Fruit fly (Drosophila melanogaster): ENCODE measurements around the gene bcn92.

Gene bcn92

DNA sequence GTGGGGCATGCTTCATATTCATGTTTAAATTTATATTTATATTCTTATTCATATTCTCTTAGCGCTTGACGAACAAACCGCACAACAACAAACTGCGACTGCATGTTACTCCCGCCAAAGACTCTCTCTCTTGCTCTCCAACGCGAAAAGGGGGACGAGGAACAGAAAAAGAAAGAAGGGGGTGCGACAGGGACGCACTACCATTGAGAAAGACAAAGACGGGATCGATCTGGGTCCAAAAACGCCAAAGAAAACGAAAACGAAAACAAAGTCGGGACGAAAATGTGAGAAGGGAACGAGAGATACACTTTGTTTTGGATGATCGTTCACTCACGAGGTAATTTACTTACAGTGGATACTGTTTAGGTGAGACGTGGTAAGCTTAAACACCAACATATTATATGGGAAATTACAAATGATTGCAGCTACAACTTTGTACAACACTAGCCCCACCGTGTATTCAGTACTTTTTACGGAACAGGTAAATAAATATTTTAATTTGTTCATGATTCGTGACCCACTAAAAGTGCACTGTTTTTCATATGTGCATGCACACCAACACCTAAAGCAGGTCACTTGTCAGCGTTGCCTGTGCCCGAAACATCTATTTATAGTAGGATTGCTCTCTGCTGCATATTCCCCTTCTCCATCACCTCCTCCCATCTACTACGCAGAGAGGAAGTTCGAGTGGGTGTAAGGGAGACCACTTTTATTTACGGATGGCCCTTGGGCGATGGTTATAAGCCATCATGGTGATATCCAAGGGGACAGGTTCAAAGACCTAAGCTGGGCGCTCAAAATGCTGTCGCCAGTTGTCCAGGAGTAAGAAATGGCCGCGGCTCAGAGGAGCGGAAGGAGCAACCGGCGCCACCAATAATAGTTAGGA lies 27.5 kb downstream of the bcn92 start (continued):
- peak; percentile 18 for TF ChIP-seq CG30403 (GFP tag; optimal IDR thresholded peaks at IDR 0.05)
- TF ChIP-seq Xbp1 (GFP tag; optimal IDR thresholded peaks at IDR 0.05): peak; percentile 18
- TF ChIP-seq CG30431 (GFP tag; optimal IDR thresholded peaks at IDR 0.05): peak; percentile 12
- peak; percentile 39 for TF ChIP-seq CG13424 (tag; optimal IDR thresholded peaks at IDR 0.05)
- TF ChIP-seq CG13894 (tag; optimal IDR thresholded peaks at IDR 0.05): no peak
- no peak for TF ChIP-seq nerfin-1 (tag; optimal IDR thresholded peaks at IDR 0.05)
- peak; percentile 93 for TF ChIP-seq sens (GFP tag)
- no peak for TF ChIP-seq insv (GFP tag; optimal IDR thresholded peaks at IDR 0.05)
- no peak for TF ChIP-seq hkb (optimal IDR thresholded peaks at IDR 0.05)
- peak; percentile 43; the same call in 1 of the 2 replicates for TF ChIP-seq hkb (GFP tag; IDR thresholded peaks at IDR 0.05)
- peak; percentile 37 for TF ChIP-seq nmo (GFP tag; optimal IDR thresholded peaks at IDR 0.05)
- peak; percentile 10 for TF ChIP-seq CG17385 (GFP tag; optimal IDR thresholded peaks at IDR 0.05)
- no peak for TF ChIP-seq CG13624 (GFP tag; optimal IDR thresholded peaks at IDR 0.05)
- peak; percentile 15 for TF ChIP-seq CG2875 (GFP tag; optimal IDR thresholded peaks at IDR 0.05)
- no peak for TF ChIP-seq NC2α (GFP tag; optimal IDR thresholded peaks at IDR 0.05)
- no peak for TF ChIP-seq CG4617 (GFP tag; optimal IDR thresholded peaks at IDR 0.05; ENCODE audit: borderline replicate concordance)
- TF ChIP-seq CG2678 (tag; optimal IDR thresholded peaks at IDR 0.05): peak; percentile 50
- TF ChIP-seq Blimp-1 (GFP tag; optimal IDR thresholded peaks at IDR 0.05): peak; percentile 75
- peak; percentile 4 for TF ChIP-seq Chrac-16 (GFP tag; optimal IDR thresholded peaks at IDR 0.05)
- no peak for TF ChIP-seq hbn (GFP tag; IDR thresholded peaks at IDR 0.05; ENCODE audit: partially characterized antibody)
- no peak for TF ChIP-seq gt (GFP tag; IDR thresholded peaks at IDR 0.05)
- peak; percentile 40 for TF ChIP-seq pum (GFP tag; optimal IDR thresholded peaks at IDR 0.05)
- TF ChIP-seq Sox100B (GFP tag; optimal IDR thresholded peaks at IDR 0.05): no peak
- no peak for TF ChIP-seq CG2199 (GFP tag; IDR thresholded peaks at IDR 0.05)
- 0 out of 2 replicates have a peak, but pooled peaks have one; percentile 6 for TF ChIP-seq esg (GFP tag; conservative IDR thresholded peaks at IDR 0.05)
- no peak for TF ChIP-seq pb (GFP tag; optimal IDR thresholded peaks at IDR 0.05)
- no peak for TF ChIP-seq CG11085 (GFP tag; IDR thresholded peaks at IDR 0.05)
- TF ChIP-seq Hr3 (GFP tag; optimal IDR thresholded peaks at IDR 0.05): peak; percentile 28
- peak; percentile 34; the same call in 1 of the 2 replicates for TF ChIP-seq Ptx1 (GFP tag; IDR thresholded peaks at IDR 0.05)
- TF ChIP-seq tll (GFP tag; optimal IDR thresholded peaks at IDR 0.05): no peak
- TF ChIP-seq Awh (GFP tag; IDR thresholded peaks at IDR 0.05): no peak
- peak; percentile 29 for TF ChIP-seq CoRest (tag; optimal IDR thresholded peaks at IDR 0.05)
- TF ChIP-seq CG8388 (GFP tag; optimal IDR thresholded peaks at IDR 0.05): peak; percentile 79
- no peak for TF ChIP-seq CG3995 (GFP tag; optimal IDR thresholded peaks at IDR 0.05)
- peak; percentile 54 for TF ChIP-seq CG6689 (GFP tag; IDR thresholded peaks at IDR 0.05)
- TF ChIP-seq Ets65A (GFP tag): peak; percentile 92
- TF ChIP-seq row (GFP tag; IDR thresholded peaks at IDR 0.05): peak; percentile 63
- TF ChIP-seq CG15073 (GFP tag; optimal IDR thresholded peaks at IDR 0.05): no peak
- 0 out of 2 replicates have a peak, but pooled peaks have one; percentile 13 for TF ChIP-seq Gsc (GFP tag; IDR thresholded peaks at IDR 0.05)
- no peak for TF ChIP-seq CG9876 (GFP tag; optimal IDR thresholded peaks at IDR 0.05)
- no peak for TF ChIP-seq Dref (GFP tag; IDR thresholded peaks at IDR 0.05)
- no peak for TF ChIP-seq CG11456 (GFP tag; IDR thresholded peaks at IDR 0.05)
- TF ChIP-seq mld (GFP tag; IDR thresholded peaks at IDR 0.05; ENCODE audit: partially characterized antibody): no peak
- peak; percentile 35; the same call in 1 of the 2 replicates for TF ChIP-seq chm (GFP tag; IDR thresholded peaks at IDR 0.05)
- no peak for TF ChIP-seq Hr39 (optimal IDR thresholded peaks at IDR 0.05)
- no peak for TF ChIP-seq Antp (GFP tag; optimal IDR thresholded peaks at IDR 0.05)
- no peak for TF ChIP-seq Tbp (GFP tag; optimal IDR thresholded peaks at IDR 0.05)
- 0 out of 2 replicates have a peak, but pooled peaks have one; percentile 18 for TF ChIP-seq CG32772 (GFP tag; IDR thresholded peaks at IDR 0.05)
- peak; percentile 16 for TF ChIP-seq CG8359 (GFP tag; optimal IDR thresholded peaks at IDR 0.05; ENCODE audit: borderline replicate concordance)
- TF ChIP-seq CG4820 (GFP tag; optimal IDR thresholded peaks at IDR 0.05): peak; percentile 38

Data from whole organism, embryonic.